Fruit fly (Drosophila melanogaster): Measurements from ENCODE around the gene Rpn3.

The Rpn3 gene

DNA sequence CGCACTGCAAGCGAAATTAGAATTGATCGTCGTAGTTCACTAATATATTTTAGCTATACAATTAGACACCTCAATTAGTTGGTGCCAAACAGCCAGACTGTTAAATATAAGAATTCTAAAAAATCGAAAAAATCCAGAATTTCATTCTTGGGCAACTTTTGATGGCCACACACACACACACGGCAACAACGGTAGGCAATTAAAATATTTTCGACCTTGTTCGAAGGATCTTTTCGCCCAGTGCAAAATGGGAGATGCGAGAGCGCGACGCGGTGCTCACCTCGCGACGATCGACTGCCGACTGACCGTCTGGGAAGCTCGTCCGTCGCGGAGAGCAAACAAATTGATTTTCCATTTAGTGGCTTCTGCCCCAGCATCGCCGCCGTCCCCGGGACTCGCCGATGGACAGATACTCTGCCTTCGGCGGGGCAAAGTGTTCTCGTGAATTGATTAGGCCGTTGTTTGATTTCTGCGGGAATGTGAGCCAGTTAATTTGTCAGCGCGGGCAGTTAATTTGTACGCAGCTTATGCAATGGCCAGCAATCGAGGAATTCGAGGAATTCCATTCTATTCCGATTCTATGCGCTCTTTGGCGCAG lies 18.1 kb downstream of the Rpn3 start, which contains the start of gene CG10702 (continued):
- TF ChIP-seq bigmax (GFP tag; optimal IDR thresholded peaks at IDR 0.05): no peak
- TF ChIP-seq aop (GFP tag; IDR thresholded peaks at IDR 0.05): no peak
- TF ChIP-seq Bdp1 (GFP tag; optimal IDR thresholded peaks at IDR 0.05): no peak
- TF ChIP-seq CG9797 (GFP tag; optimal IDR thresholded peaks at IDR 0.05): no peak
- no peak for TF ChIP-seq CG14965 (GFP tag; optimal IDR thresholded peaks at IDR 0.05; ENCODE audit: borderline replicate concordance)
- no peak for TF ChIP-seq pb (GFP tag; optimal IDR thresholded peaks at IDR 0.05)
- TF ChIP-seq HLHmδ (GFP tag; optimal IDR thresholded peaks at IDR 0.05): no peak
- 0 out of 3 replicates have a peak, but pooled peaks have one; percentile 19 for TF ChIP-seq otp (GFP tag; IDR thresholded peaks at IDR 0.05)
- no peak for TF ChIP-seq CG12071 (GFP tag; optimal IDR thresholded peaks at IDR 0.05)
- no peak for TF ChIP-seq HHEX (GFP tag; optimal IDR thresholded peaks at IDR 0.05)
- peak; percentile 55; the same call in 1 of the 3 replicates for TF ChIP-seq ken (GFP tag; IDR thresholded peaks at IDR 0.05)
- TF ChIP-seq scrt (GFP tag; optimal IDR thresholded peaks at IDR 0.05): no peak
- TF ChIP-seq Tbp (GFP tag; optimal IDR thresholded peaks at IDR 0.05): no peak
- TF ChIP-seq nau (GFP tag; optimal IDR thresholded peaks at IDR 0.05): no peak
- no peak for TF ChIP-seq Side (GFP tag; optimal IDR thresholded peaks at IDR 0.05)
- no peak for TF ChIP-seq da (GFP tag; optimal IDR thresholded peaks at IDR 0.05)
- TF ChIP-seq hbn (GFP tag; IDR thresholded peaks at IDR 0.05; ENCODE audit: partially characterized antibody): no peak
- TF ChIP-seq lab (GFP tag; optimal IDR thresholded peaks at IDR 0.05): no peak
- no peak for TF ChIP-seq BtbVII (GFP tag; optimal IDR thresholded peaks at IDR 0.05)
- TF ChIP-seq ewg (GFP tag; optimal IDR thresholded peaks at IDR 0.05): no peak
- TF ChIP-seq repo (GFP tag; optimal IDR thresholded peaks at IDR 0.05): no peak
- no peak for TF ChIP-seq crol (GFP tag; IDR thresholded peaks at IDR 0.05)
- no peak for TF ChIP-seq hkb (optimal IDR thresholded peaks at IDR 0.05)
- no peak for TF ChIP-seq hkb (GFP tag; IDR thresholded peaks at IDR 0.05)
- no peak for TF ChIP-seq CG17829 (tag; optimal IDR thresholded peaks at IDR 0.05)
- peak; percentile 42 for TF ChIP-seq CG11504 (tag; optimal IDR thresholded peaks at IDR 0.05)
- no peak for TF ChIP-seq CG12104 (GFP tag; optimal IDR thresholded peaks at IDR 0.05)
- no peak for TF ChIP-seq ham (GFP tag; IDR thresholded peaks at IDR 0.05)
- TF ChIP-seq CG6854 (GFP tag; optimal IDR thresholded peaks at IDR 0.05): no peak
- no peak for TF ChIP-seq HLH3B (GFP tag; IDR thresholded peaks at IDR 0.05)
- peak; percentile 39 for TF ChIP-seq mam (GFP tag; optimal IDR thresholded peaks at IDR 0.05)
- no peak for TF ChIP-seq sima (GFP tag; optimal IDR thresholded peaks at IDR 0.05)
- no peak for TF ChIP-seq CG1024 (GFP tag; IDR thresholded peaks at IDR 0.05)
- TF ChIP-seq kni (GFP tag; optimal IDR thresholded peaks at IDR 0.05): no peak
- no peak for TF ChIP-seq CG11093 (GFP tag; IDR thresholded peaks at IDR 0.05)
- no peak for TF ChIP-seq CG10565 (GFP tag; optimal IDR thresholded peaks at IDR 0.05)
- TF ChIP-seq CG16813 (GFP tag; IDR thresholded peaks at IDR 0.05; ENCODE audit: partially characterized antibody): no peak
- TF ChIP-seq CG10543 (GFP tag; optimal IDR thresholded peaks at IDR 0.05): no peak
- peak; percentile 54; the same call in 2 of the 3 replicates for TF ChIP-seq CG17361 (GFP tag; IDR thresholded peaks at IDR 0.05)
- TF ChIP-seq Xrp1 (GFP tag; IDR thresholded peaks at IDR 0.05): no peak; the same call in 1 of the 2 replicates
- TF ChIP-seq Antp (GFP tag; optimal IDR thresholded peaks at IDR 0.05): no peak
- no peak for TF ChIP-seq Awh (GFP tag; IDR thresholded peaks at IDR 0.05)
- TF ChIP-seq B-H1 (GFP tag; IDR thresholded peaks at IDR 0.05): no peak
- TF ChIP-seq CG10321 (GFP tag; IDR thresholded peaks at IDR 0.05): no peak
- no peak for TF ChIP-seq CG14014 (GFP tag; IDR thresholded peaks at IDR 0.05)
- no peak for TF ChIP-seq sc (optimal IDR thresholded peaks at IDR 0.05)
- TF ChIP-seq sc (GFP tag; optimal IDR thresholded peaks at IDR 0.05): no peak
- TF ChIP-seq CG1603 (tag; optimal IDR thresholded peaks at IDR 0.05): no peak
- no peak for TF ChIP-seq vfl (GFP tag; optimal IDR thresholded peaks at IDR 0.05)
- TF ChIP-seq gce (GFP tag; IDR thresholded peaks at IDR 0.05): no peak
- no peak for TF ChIP-seq CG17186 (GFP tag; optimal IDR thresholded peaks at IDR 0.05)
- TF ChIP-seq BEAF-32 (GFP tag; optimal IDR thresholded peaks at IDR 0.05): no peak
